Fruit fly (Drosophila melanogaster) whole organism, embryonic: Measurements from ENCODE around the gene CG7120.
A peak's percentile ranks its signal among the peaks of the same experiment; 100 is the strongest.

Experiments used
- BEAF-32 ChIP-seq: fragments of 200-800 bp; sonication (Bioruptor generic); optimal IDR thresholded peaks from 3 replicates; lab custom pipeline; 2017; ENCODE audit warnings: missing biosample characterization, missing genetic modification characterization, mild to moderate bottlenecking, moderate library complexity, missing genetic modification reagents
- Bdp1 ChIP-seq: fragments of 200-800 bp; sonication (Bioruptor generic); optimal IDR thresholded peaks from 3 replicates; lab custom pipeline; 2016; ENCODE audit warnings: missing biosample characterization, missing genetic modification characterization
- CG10267 ChIP-seq: fragments of 200-800 bp; sonication (Bioruptor generic); optimal IDR thresholded peaks from 2 replicates; lab custom pipeline; 2018; ENCODE audit warnings: missing biosample characterization, mild to moderate bottlenecking, missing genetic modification characterization, moderate library complexity
- CG10321 ChIP-seq: fragments of 200-800 bp; sonication (Bioruptor generic); IDR thresholded peaks from 2 replicates; pipeline ENCODE4 v1.3.6; 2022; ENCODE audit warnings: missing biosample characterization, missing genetic modification characterization
- CG11085 ChIP-seq: fragments of 200-800 bp; sonication (Bioruptor generic); IDR thresholded peaks from 2 replicates; pipeline ENCODE4 v1.3.6; 2022; ENCODE audit warnings: missing biosample characterization, missing genetic modification characterization
- CG12155 ChIP-seq: fragments of 200-800 bp; sonication (Bioruptor generic); optimal IDR thresholded peaks from 3 replicates; lab custom pipeline; 2016; ENCODE audit warnings: missing biosample characterization, missing genetic modification characterization
- CG13287 ChIP-seq: fragments of 200-800 bp; sonication (Bioruptor generic); IDR thresholded peaks from 2 replicates; pipeline ENCODE4 v1.3.6; 2022; ENCODE audit warnings: missing biosample characterization, missing genetic modification characterization; ENCODE audit not compliant: partially characterized antibody
- CG15269 ChIP-seq: fragments of 200-800 bp; sonication (Bioruptor generic); optimal IDR thresholded peaks from 2 replicates; lab custom pipeline; 2018; ENCODE audit warnings: missing biosample characterization, mild to moderate bottlenecking, missing genetic modification characterization, moderate library complexity
- CG1832 ChIP-seq: fragments of 200-800 bp; sonication (Bioruptor generic); optimal IDR thresholded peaks from 2 replicates; lab custom pipeline; 2017; ENCODE audit warnings: missing biosample characterization, mild to moderate bottlenecking, missing genetic modification characterization, inconsistent platforms
- CG18599 ChIP-seq: fragments of 200-800 bp; sonication (Bioruptor generic); optimal IDR thresholded peaks from 3 replicates; lab custom pipeline; 2017; ENCODE audit warnings: missing biosample characterization, missing genetic modification characterization, mild to moderate bottlenecking, moderate library complexity, missing genetic modification reagents
- CG18619 ChIP-seq: fragments of 200-800 bp; sonication (Bioruptor generic); optimal IDR thresholded peaks from 3 replicates; lab custom pipeline; 2017; ENCODE audit warnings: missing biosample characterization, mild to moderate bottlenecking, missing genetic modification characterization
- CG2120 ChIP-seq: fragments of 200-800 bp; sonication (Bioruptor generic); optimal IDR thresholded peaks from 3 replicates; lab custom pipeline; 2016; ENCODE audit warnings: missing biosample characterization, missing genetic modification characterization
- CG30431 ChIP-seq: fragments of 200-800 bp; sonication (Bioruptor generic); optimal IDR thresholded peaks from 2 replicates; lab custom pipeline; 2017; ENCODE audit warnings: missing biosample characterization, missing genetic modification characterization
- CG31388 ChIP-seq: fragments of 200-800 bp; sonication (Bioruptor generic); optimal IDR thresholded peaks from 2 replicates; lab custom pipeline; 2016; ENCODE audit warnings: missing biosample characterization, missing genetic modification characterization
- CG4404 ChIP-seq: fragments of 200-800 bp; sonication (Bioruptor generic); IDR thresholded peaks from 2 replicates; pipeline ENCODE4 v1.3.6; 2022; ENCODE audit warnings: missing biosample characterization, missing genetic modification characterization
- CG4820 ChIP-seq: fragments of 200-800 bp; sonication (Bioruptor generic); optimal IDR thresholded peaks from 3 replicates; lab custom pipeline; 2016; ENCODE audit warnings: missing biosample characterization, missing genetic modification characterization
- CG4854 ChIP-seq: fragments of 200-800 bp; sonication (Bioruptor generic); optimal IDR thresholded peaks from 2 replicates; lab custom pipeline; 2016; ENCODE audit warnings: missing biosample characterization, missing genetic modification characterization, inconsistent platforms
- CG6654 ChIP-seq: fragments of 200-800 bp; sonication (Bioruptor generic); optimal IDR thresholded peaks from 2 replicates; lab custom pipeline; 2017; ENCODE audit warnings: missing biosample characterization, mild to moderate bottlenecking, missing genetic modification characterization
- CG7745 ChIP-seq: fragments of 200-800 bp; sonication (Bioruptor generic); optimal IDR thresholded peaks from 2 replicates; lab custom pipeline; 2018; ENCODE audit warnings: missing biosample characterization, mild to moderate bottlenecking, missing genetic modification characterization, moderate library complexity
- CG7963 ChIP-seq: fragments of 200-800 bp; sonication (Bioruptor generic); IDR thresholded peaks from 3 replicates; pipeline ENCODE4 v1.3.6; 2022; ENCODE audit warnings: missing biosample characterization, missing genetic modification characterization; ENCODE audit not compliant: partially characterized antibody
- CG8281 ChIP-seq: fragments of 200-800 bp; sonication (Bioruptor generic); optimal IDR thresholded peaks from 2 replicates; lab custom pipeline; 2018; ENCODE audit warnings: missing biosample characterization, mild to moderate bottlenecking, missing genetic modification characterization, moderate library complexity
- CrebB ChIP-seq: fragments of 200-800 bp; sonication (Bioruptor generic); optimal IDR thresholded peaks from 3 replicates; lab custom pipeline; 2018; ENCODE audit warnings: missing biosample characterization, mild to moderate bottlenecking, missing genetic modification characterization
- D19B ChIP-seq: fragments of 200-800 bp; sonication (Bioruptor generic); optimal IDR thresholded peaks from 2 replicates; lab custom pipeline; 2017; ENCODE audit warnings: missing biosample characterization, mild to moderate bottlenecking, missing genetic modification characterization
- Dad ChIP-seq: fragments of 200-800 bp; sonication (Bioruptor generic); optimal IDR thresholded peaks from 3 replicates; lab custom pipeline; 2016; ENCODE audit warnings: missing biosample characterization, missing genetic modification characterization
- Doc2 ChIP-seq: fragments of 200-800 bp; sonication (Bioruptor generic); IDR thresholded peaks from 2 replicates; pipeline ENCODE4 v1.3.6; 2022; ENCODE audit warnings: missing biosample characterization, missing genetic modification characterization
- Hand ChIP-seq: fragments of 200-800 bp; sonication (Bioruptor generic); optimal IDR thresholded peaks from 2 replicates; lab custom pipeline; 2017; ENCODE audit warnings: mild to moderate bottlenecking, missing biosample characterization, missing genetic modification reagents, missing genetic modification characterization
- Hey ChIP-seq: fragments of 200-800 bp; sonication (Bioruptor generic); optimal IDR thresholded peaks from 3 replicates; lab custom pipeline; 2018; ENCODE audit warnings: missing biosample characterization, mild to moderate bottlenecking, missing genetic modification characterization
- Hr3 ChIP-seq: fragments of 200-800 bp; sonication (Bioruptor generic); optimal IDR thresholded peaks from 3 replicates; lab custom pipeline; 2016; ENCODE audit warnings: missing biosample characterization, missing genetic modification characterization
- Jarid2 ChIP-seq: fragments of 200-800 bp; sonication (Bioruptor generic); optimal IDR thresholded peaks from 3 replicates; lab custom pipeline; 2017; ENCODE audit warnings: mild to moderate bottlenecking, missing biosample characterization, missing genetic modification reagents, missing genetic modification characterization
- Med ChIP-seq: fragments of 200-800 bp; sonication (Bioruptor generic); peaks from one replicate; lab custom pipeline; 2016; ENCODE audit warnings: missing biosample characterization, missing genetic modification characterization, mild to moderate bottlenecking, inconsistent platforms, moderate library complexity
- Neu2 ChIP-seq: fragments of 200-800 bp; sonication (Bioruptor generic); optimal IDR thresholded peaks from 3 replicates; lab custom pipeline; 2016; ENCODE audit warnings: missing biosample characterization, missing genetic modification characterization, borderline replicate concordance
- Rfx ChIP-seq: fragments of 200-800 bp; sonication (Bioruptor generic); IDR thresholded peaks from 2 replicates; pipeline ENCODE4 v1.3.6; 2022; ENCODE audit warnings: missing biosample characterization, missing genetic modification characterization
- Sin3A ChIP-seq: fragments of >200 bp; optimal IDR thresholded peaks from 2 replicates; lab custom pipeline; 2018
- Spps ChIP-seq: fragments of 200-800 bp; sonication (Bioruptor generic); optimal IDR thresholded peaks from 2 replicates; lab custom pipeline; 2018; ENCODE audit warnings: missing biosample characterization, mild to moderate bottlenecking, missing genetic modification characterization
- al ChIP-seq: fragments of 200-800 bp; sonication (Bioruptor generic); IDR thresholded peaks from 2 replicates; pipeline ENCODE4 v1.3.6; 2022; ENCODE audit warnings: missing biosample characterization, missing genetic modification characterization
- chinmo ChIP-seq: fragments of 200-800 bp; sonication (Bioruptor generic); IDR thresholded peaks from 4 replicates; pipeline ENCODE4 v1.3.6; 2022; ENCODE audit warnings: missing biosample characterization, missing genetic modification characterization; ENCODE audit not compliant: partially characterized antibody
- crol ChIP-seq: fragments of 200-800 bp; sonication (Bioruptor generic); IDR thresholded peaks from 2 replicates; pipeline ENCODE4 v1.3.6; 2022; ENCODE audit warnings: missing biosample characterization, missing genetic modification characterization
- da ChIP-seq: fragments of 200-800 bp; sonication (Bioruptor generic); optimal IDR thresholded peaks from 2 replicates; lab custom pipeline; 2016; ENCODE audit warnings: missing biosample characterization, missing genetic modification characterization
- dysf ChIP-seq: fragments of 200-800 bp; sonication (Bioruptor generic); IDR thresholded peaks from 3 replicates; pipeline ENCODE4 v1.3.6; 2022; ENCODE audit warnings: missing biosample characterization, missing genetic modification characterization
- oc ChIP-seq: fragments of 200-800 bp; sonication (Bioruptor generic); optimal IDR thresholded peaks from 2 replicates; lab custom pipeline; 2018; ENCODE audit warnings: missing biosample characterization, mild to moderate bottlenecking, missing genetic modification characterization, moderate library complexity
- otp ChIP-seq: fragments of 200-800 bp; sonication (Bioruptor generic); IDR thresholded peaks from 3 replicates; pipeline ENCODE4, ENCODE4 v1.3.6; 2022; ENCODE audit warnings: missing biosample characterization, missing genetic modification characterization
- pb ChIP-seq: fragments of 200-800 bp; sonication (Bioruptor generic); optimal IDR thresholded peaks from 3 replicates; lab custom pipeline; 2016; ENCODE audit warnings: missing biosample characterization, missing genetic modification characterization
- sens ChIP-seq: fragments of 200-800 bp; sonication (Bioruptor generic); peaks from one replicate; lab custom pipeline; 2016; ENCODE audit warnings: missing biosample characterization, missing genetic modification characterization
- tap ChIP-seq: fragments of 200-800 bp; optimal IDR thresholded peaks from 3 replicates; lab custom pipeline; 2019; ENCODE audit warnings: missing biosample characterization, mild to moderate bottlenecking, missing genetic modification characterization, moderate library complexity
- tgo ChIP-seq: fragments of 200-800 bp; sonication (Bioruptor generic); IDR thresholded peaks from 3 replicates; pipeline ENCODE4 v1.3.6; 2022; ENCODE audit warnings: missing biosample characterization, missing genetic modification characterization
- tll ChIP-seq, 2 experiments: fragments of 200-800 bp in 1 of 2; fragments of >200 bp in 1 of 2; sonication (Bioruptor generic) in 1 of 2; optimal IDR thresholded peaks; 2 replicates each; lab custom pipeline; 2017 to 2019; ENCODE audit warnings: missing biosample characterization in 2 of 2, missing genetic modification characterization in 2 of 2, mild to moderate bottlenecking in 1 of 2, moderate library complexity in 1 of 2
- tup ChIP-seq: fragments of 200-800 bp; sonication (Bioruptor generic); optimal IDR thresholded peaks from 2 replicates; lab custom pipeline; 2016; ENCODE audit warnings: missing biosample characterization, mild to moderate bottlenecking, missing genetic modification characterization, moderate library complexity

Gene CG7120

dm6 chr3L:8449202-8449799 lies 53.5 kb downstream of the CG7120 start, which contains the start of gene CG6983 (continued):
- TF ChIP-seq Sin3A (lab: Kevin White, UChicago) = no peak
- TF ChIP-seq CG1832 (GFP tag; lab: Kevin White, UChicago) = no peak
- no peak for TF ChIP-seq da (GFP tag; lab: Kevin White, UChicago)
- no peak for TF ChIP-seq CrebB
- no peak for TF ChIP-seq Hand (GFP tag; lab: Kevin White, UChicago)
- no peak; the same call in 2 of the 3 replicates for TF ChIP-seq otp (GFP tag; lab: Robert Waterston, UW)
- TF ChIP-seq Neu2 (GFP tag; lab: Kevin White, UChicago) = no peak
- TF ChIP-seq chinmo = peak; percentile 79; the same call in 3 of the 4 replicates
- no peak for TF ChIP-seq tup (GFP tag; lab: Kevin White, UChicago)
- peak; percentile 85 for TF ChIP-seq BEAF-32 (GFP tag; lab: Kevin White, UChicago)
- no peak for TF ChIP-seq tgo (GFP tag; lab: Robert Waterston, UW)
- no peak for TF ChIP-seq CG18599 (GFP tag; lab: Kevin White, UChicago)
- TF ChIP-seq CG10267 = peak; percentile 32
- TF ChIP-seq Hey (tag; lab: Kevin White, UChicago) = no peak
- no peak for TF ChIP-seq Bdp1
- TF ChIP-seq, all 482 proteins: peak for 71

- TF ChIP-seq CG4820 (GFP tag; lab: Kevin White, UChicago) = no peak
- no peak for TF ChIP-seq CG4404 (GFP tag; lab: Robert Waterston, UW)
- no peak for TF ChIP-seq pb (GFP tag; lab: Kevin White, UChicago)
- peak; percentile 74 for TF ChIP-seq Jarid2 (GFP tag; lab: Kevin White, UChicago)
- TF ChIP-seq Rfx = peak; percentile 27; the same call in 1 of the 2 replicates
- no peak for TF ChIP-seq CG30431 (GFP tag; lab: Kevin White, UChicago)
- TF ChIP-seq CG10321 = no peak
- TF ChIP-seq CG7745 (tag; lab: Kevin White, UChicago) = no peak
- TF ChIP-seq dysf = no peak; the same call in 2 of the 3 replicates
- TF ChIP-seq CG7963 (GFP tag; lab: Robert Waterston, UW) = no peak
- TF ChIP-seq CG18619 (GFP tag; lab: Kevin White, UChicago) = no peak
- peak; percentile 64 for TF ChIP-seq sens
- TF ChIP-seq Spps (tag; lab: Kevin White, UChicago) = no peak
- TF ChIP-seq CG4854 = no peak
- TF ChIP-seq CG12155 (GFP tag; lab: Kevin White, UChicago) = no peak
- TF ChIP-seq oc (tag; lab: Kevin White, UChicago) = no peak
- no peak for TF ChIP-seq Hr3 (GFP tag; lab: Kevin White, UChicago)
- TF ChIP-seq CG13287 (GFP tag; lab: Robert Waterston, UW) = no peak; the same call in 1 of the 2 replicates
- no peak for TF ChIP-seq al (GFP tag; lab: Robert Waterston, UW)
- TF ChIP-seq tup (GFP tag; lab: Kevin White, UChicago) = no peak
- TF ChIP-seq CG31388 (GFP tag; lab: Kevin White, UChicago) = no peak
- peak; percentile 13 for TF ChIP-seq CG18599 (GFP tag; lab: Kevin White, UChicago)
- TF ChIP-seq CG15269 (tag; lab: Kevin White, UChicago) = no peak
- TF ChIP-seq D19B (GFP tag; lab: Kevin White, UChicago) = no peak
- TF ChIP-seq tll (GFP tag; optimal IDR thresholded peaks at IDR 0.05; lab: Kevin White, UChicago) = no peak
- TF ChIP-seq tap = no peak
- TF ChIP-seq CG2120 (GFP tag; lab: Kevin White, UChicago) = no peak
- TF ChIP-seq Dad = no peak
- TF ChIP-seq Doc2 (GFP tag; lab: Robert Waterston, UW) = no peak
- TF ChIP-seq Med (GFP tag; lab: Kevin White, UChicago) = peak; percentile 76
- TF ChIP-seq CG6654 (GFP tag; lab: Kevin White, UChicago) = no peak
- 0 out of 2 replicates have a peak, but pooled peaks have one; percentile 6 for TF ChIP-seq crol (GFP tag; lab: Robert Waterston, UW)
- TF ChIP-seq CG8281 (tag; lab: Kevin White, UChicago) = no peak
- 0 out of 2 replicates have a peak, but pooled peaks have one; percentile 10 for TF ChIP-seq CG11085 (GFP tag; lab: Robert Waterston, UW)
Observed at dm6 chr3L:8449800-8450690, 54.2 kb downstream of the CG7120 start, which contains the start of gene Gug. Gug (plus strand) TSS chr3L:8449922.
